Fruit fly (Drosophila melanogaster) whole organism, embryonic: Measurements from ENCODE around the gene CG14383.

ENCODE experiments used
- Ada2b ChIP-seq: fragments of 200-800 bp; sonication (Bioruptor generic); IDR thresholded peaks from 2 replicates; pipeline ENCODE4 v1.3.6; 2022; ENCODE audit warnings: missing biosample characterization, missing genetic modification characterization
- BEAF-32 ChIP-seq: fragments of 200-800 bp; sonication (Bioruptor generic); optimal IDR thresholded peaks from 3 replicates; lab custom pipeline; 2017; ENCODE audit warnings: missing biosample characterization, missing genetic modification characterization, mild to moderate bottlenecking, moderate library complexity, missing genetic modification reagents
- CG11456 ChIP-seq: fragments of 200-800 bp; sonication (Bioruptor generic); IDR thresholded peaks from 3 replicates; pipeline ENCODE4 v1.3.6; 2022; ENCODE audit warnings: missing biosample characterization, missing genetic modification characterization
- CG11696 ChIP-seq: fragments of 200-800 bp; sonication (Bioruptor generic); IDR thresholded peaks from 2 replicates; pipeline ENCODE4 v1.3.6; 2022; ENCODE audit warnings: missing biosample characterization, missing genetic modification characterization
- CG12236 ChIP-seq: fragments of 200-800 bp; sonication (Bioruptor generic); optimal IDR thresholded peaks from 2 replicates; lab custom pipeline; 2016; ENCODE audit warnings: missing biosample characterization, missing genetic modification characterization
- CG1233 ChIP-seq: fragments of 200-800 bp; sonication (Bioruptor generic); optimal IDR thresholded peaks from 4 replicates; lab custom pipeline; 2018; ENCODE audit warnings: missing biosample characterization, mild to moderate bottlenecking, missing genetic modification characterization
- CG12769 ChIP-seq: fragments of 200-800 bp; sonication (Bioruptor generic); optimal IDR thresholded peaks from 2 replicates; lab custom pipeline; 2019; ENCODE audit warnings: missing biosample characterization, mild to moderate bottlenecking, missing genetic modification characterization, moderate library complexity
- CG15011 ChIP-seq: fragments of 200-800 bp; sonication (Bioruptor generic); optimal IDR thresholded peaks from 3 replicates; lab custom pipeline; 2018; ENCODE audit warnings: missing biosample characterization, mild to moderate bottlenecking, missing genetic modification characterization
- CG1529 ChIP-seq: fragments of 200-800 bp; sonication (Bioruptor generic); optimal IDR thresholded peaks from 3 replicates; lab custom pipeline; 2018; ENCODE audit warnings: missing biosample characterization, missing genetic modification characterization
- CG15479 ChIP-seq: fragments of 200-800 bp; sonication (Bioruptor generic); optimal IDR thresholded peaks from 3 replicates; lab custom pipeline; 2019; ENCODE audit warnings: missing biosample characterization, mild to moderate bottlenecking, missing genetic modification characterization, moderate library complexity
- CG17568 ChIP-seq: fragments of 200-800 bp; sonication (Bioruptor generic); optimal IDR thresholded peaks from 2 replicates; lab custom pipeline; 2018; ENCODE audit warnings: missing biosample characterization, mild to moderate bottlenecking, missing genetic modification characterization, moderate library complexity
- CG1832 ChIP-seq: fragments of 200-800 bp; sonication (Bioruptor generic); optimal IDR thresholded peaks from 2 replicates; lab custom pipeline; 2017; ENCODE audit warnings: missing biosample characterization, mild to moderate bottlenecking, missing genetic modification characterization, inconsistent platforms
- CG18476 ChIP-seq: fragments of 200-800 bp; sonication (Bioruptor generic); optimal IDR thresholded peaks from 2 replicates; lab custom pipeline; 2016; ENCODE audit warnings: missing biosample characterization, mild to moderate bottlenecking, missing genetic modification characterization
- CG18619 ChIP-seq: fragments of 200-800 bp; sonication (Bioruptor generic); optimal IDR thresholded peaks from 3 replicates; lab custom pipeline; 2017; ENCODE audit warnings: missing biosample characterization, mild to moderate bottlenecking, missing genetic modification characterization
- CG2116 ChIP-seq: fragments of 200-800 bp; sonication (Bioruptor generic); optimal IDR thresholded peaks from 3 replicates; lab custom pipeline; 2018; ENCODE audit warnings: missing biosample characterization, mild to moderate bottlenecking, missing genetic modification characterization
- CG32532 ChIP-seq: fragments of 200-800 bp; sonication (Bioruptor generic); IDR thresholded peaks from 2 replicates; pipeline ENCODE4 v1.3.6; 2022; ENCODE audit warnings: missing biosample characterization, missing genetic modification characterization
- CG33213 ChIP-seq: fragments of 200-800 bp; sonication (Bioruptor generic); optimal IDR thresholded peaks from 3 replicates; lab custom pipeline; 2016; ENCODE audit warnings: missing biosample characterization, missing genetic modification characterization
- CG34422 ChIP-seq: fragments of 200-800 bp; sonication (Bioruptor generic); IDR thresholded peaks from 3 replicates; pipeline ENCODE4 v1.3.6; 2022; ENCODE audit warnings: missing biosample characterization, missing genetic modification characterization
- CG43689 ChIP-seq: fragments of 200-800 bp; sonication (Bioruptor generic); IDR thresholded peaks from 2 replicates; pipeline ENCODE4 v1.3.6; 2022; ENCODE audit warnings: missing biosample characterization, missing genetic modification characterization
- CG4820 ChIP-seq: fragments of 200-800 bp; sonication (Bioruptor generic); optimal IDR thresholded peaks from 3 replicates; lab custom pipeline; 2016; ENCODE audit warnings: missing biosample characterization, missing genetic modification characterization
- CG6683 ChIP-seq: fragments of 200-800 bp; sonication (Bioruptor generic); optimal IDR thresholded peaks from 2 replicates; lab custom pipeline; 2017; ENCODE audit warnings: missing biosample characterization, mild to moderate bottlenecking, missing genetic modification characterization, missing genetic modification reagents
- CG7963 ChIP-seq: fragments of 200-800 bp; sonication (Bioruptor generic); IDR thresholded peaks from 3 replicates; pipeline ENCODE4 v1.3.6; 2022; ENCODE audit warnings: missing biosample characterization, missing genetic modification characterization; ENCODE audit not compliant: partially characterized antibody
- CTCF ChIP-seq: fragments of 200-800 bp; sonication (Bioruptor generic); optimal IDR thresholded peaks from 2 replicates; lab custom pipeline; 2017; ENCODE audit warnings: missing biosample characterization, mild to moderate bottlenecking, missing genetic modification characterization, moderate library complexity
- D ChIP-seq, 2 experiments: fragments of 200-800 bp in 1 of 2; fragments of >200 bp in 1 of 2; sonication (Bioruptor generic) in 1 of 2; optimal IDR thresholded peaks; 2 replicates in 1 of 2; 3 replicates in 1 of 2; lab custom pipeline; 2017; ENCODE audit warnings: mild to moderate bottlenecking in 1 of 2, missing biosample characterization in 1 of 2, missing genetic modification characterization in 1 of 2, missing genetic modification reagents in 1 of 2
- Dad ChIP-seq: fragments of 200-800 bp; sonication (Bioruptor generic); optimal IDR thresholded peaks from 3 replicates; lab custom pipeline; 2016; ENCODE audit warnings: missing biosample characterization, missing genetic modification characterization
- GATAe ChIP-seq: fragments of 200-800 bp; sonication (Bioruptor generic); conservative IDR thresholded peaks from 2 replicates; pipeline ENCODE4 v1.3.6; 2022; ENCODE audit warnings: missing biosample characterization, missing genetic modification characterization
- H2.0 ChIP-seq: fragments of 200-800 bp; sonication (Bioruptor generic); IDR thresholded peaks from 2 replicates; pipeline ENCODE4 v1.3.6; 2022; ENCODE audit warnings: missing biosample characterization, missing genetic modification characterization
- Hey ChIP-seq: fragments of 200-800 bp; sonication (Bioruptor generic); optimal IDR thresholded peaks from 3 replicates; lab custom pipeline; 2018; ENCODE audit warnings: missing biosample characterization, mild to moderate bottlenecking, missing genetic modification characterization
- Kr ChIP-seq: fragments of 200-800 bp; sonication (Bioruptor generic); optimal IDR thresholded peaks from 2 replicates; lab custom pipeline; 2017; ENCODE audit warnings: missing biosample characterization, mild to moderate bottlenecking, missing genetic modification characterization
- Oaz ChIP-seq: fragments of 200-800 bp; sonication (Bioruptor generic); IDR thresholded peaks from 2 replicates; pipeline ENCODE4 v1.3.6; 2022; ENCODE audit warnings: missing biosample characterization, missing genetic modification characterization
- Oli ChIP-seq: fragments of 200-800 bp; sonication (Bioruptor generic); optimal IDR thresholded peaks from 2 replicates; lab custom pipeline; 2018; ENCODE audit warnings: missing biosample characterization, mild to moderate bottlenecking, missing genetic modification characterization, moderate library complexity
- Side ChIP-seq: fragments of 200-800 bp; sonication (Bioruptor generic); optimal IDR thresholded peaks from 2 replicates; lab custom pipeline; 2016; ENCODE audit warnings: missing biosample characterization, missing genetic modification characterization
- abd-A ChIP-seq: fragments of 200-800 bp; sonication (Bioruptor generic); optimal IDR thresholded peaks from 3 replicates; lab custom pipeline; 2019; ENCODE audit warnings: missing biosample characterization, mild to moderate bottlenecking, missing genetic modification characterization, moderate library complexity
- bab2 ChIP-seq: fragments of 200-800 bp; sonication (Bioruptor generic); optimal IDR thresholded peaks from 2 replicates; lab custom pipeline; 2016; ENCODE audit warnings: missing biosample characterization, missing genetic modification characterization
- bowl ChIP-seq: fragments of 200-800 bp; sonication (Bioruptor generic); IDR thresholded peaks from 2 replicates; pipeline ENCODE4 v1.3.6; 2022; ENCODE audit warnings: missing biosample characterization, missing genetic modification characterization
- cad ChIP-seq: fragments of >200 bp; optimal IDR thresholded peaks from 2 replicates; lab custom pipeline; 2017; ENCODE audit warnings: missing biosample characterization, missing genetic modification characterization
- crp ChIP-seq, 2 experiments: fragments of 200-800 bp; sonication (Bioruptor generic); optimal IDR thresholded peaks; 2 replicates in 1 of 2; 3 replicates in 1 of 2; lab custom pipeline; 2017; ENCODE audit warnings: missing biosample characterization in 2 of 2, missing genetic modification characterization in 2 of 2, mild to moderate bottlenecking in 1 of 2, moderate library complexity in 1 of 2
- dmrt11E ChIP-seq: fragments of 200-800 bp; sonication (Bioruptor generic); optimal IDR thresholded peaks from 3 replicates; lab custom pipeline; 2018; ENCODE audit warnings: missing biosample characterization, mild to moderate bottlenecking, missing genetic modification characterization, moderate library complexity
- ewg ChIP-seq: fragments of 200-800 bp; sonication (Bioruptor generic); optimal IDR thresholded peaks from 3 replicates; lab custom pipeline; 2017; ENCODE audit warnings: mild to moderate bottlenecking, missing biosample characterization, missing genetic modification reagents, missing genetic modification characterization
- gro ChIP-seq: fragments of 200-800 bp; sonication (Bioruptor generic); optimal IDR thresholded peaks from 2 replicates; lab custom pipeline; 2016; ENCODE audit warnings: missing biosample characterization, missing genetic modification characterization
- hkb ChIP-seq, 2 experiments: fragments of 200-800 bp in 1 of 2; fragments of >200 bp in 1 of 2; sonication (Bioruptor generic) in 1 of 2; IDR thresholded peaks in 1 of 2; optimal IDR thresholded peaks in 1 of 2; 2 replicates each; pipeline versions ENCODE4 v1.3.6 to Lab custom; 2017 to 2022; ENCODE audit warnings: missing biosample characterization in 1 of 2, missing genetic modification characterization in 1 of 2
- row ChIP-seq: fragments of 200-800 bp; sonication (Bioruptor generic); IDR thresholded peaks from 3 replicates; pipeline ENCODE4 v1.3.6; 2022; ENCODE audit warnings: missing biosample characterization, missing genetic modification characterization
- sqz ChIP-seq: fragments of 200-800 bp; sonication (Bioruptor generic); optimal IDR thresholded peaks from 3 replicates; lab custom pipeline; 2018; ENCODE audit warnings: missing biosample characterization, mild to moderate bottlenecking, missing genetic modification characterization
- unc-4 ChIP-seq: fragments of 200-800 bp; sonication (Bioruptor generic); IDR thresholded peaks from 2 replicates; pipeline ENCODE4 v1.3.6; 2022; ENCODE audit warnings: missing biosample characterization, missing genetic modification characterization; ENCODE audit not compliant: partially characterized antibody
- wor ChIP-seq: fragments of 200-800 bp; sonication (Bioruptor generic); IDR thresholded peaks from 2 replicates; pipeline ENCODE4 v1.3.6; 2022; ENCODE audit warnings: missing biosample characterization, missing genetic modification characterization
- zen ChIP-seq: fragments of 200-800 bp; sonication (Bioruptor generic); optimal IDR thresholded peaks from 3 replicates; lab custom pipeline; 2018; ENCODE audit warnings: missing biosample characterization, mild to moderate bottlenecking, missing genetic modification characterization, moderate library complexity
- zen2 ChIP-seq: fragments of 200-800 bp; sonication (Bioruptor generic); IDR thresholded peaks from 3 replicates; pipeline ENCODE4 v1.3.6; 2022; ENCODE audit warnings: missing biosample characterization, missing genetic modification characterization; ENCODE audit not compliant: partially characterized antibody
- zfh2 ChIP-seq: fragments of 200-800 bp; sonication (Bioruptor generic); optimal IDR thresholded peaks from 2 replicates; lab custom pipeline; 2016; ENCODE audit warnings: missing biosample characterization, missing genetic modification characterization

CG14383 gene

dm6 chr3R:12960929-12961855 is 27.1 kb downstream of the CG14383 start, which contains the start of gene Spc25 (continued):
- TF ChIP-seq CG6683 (GFP tag; lab: Kevin White, UChicago) (no peak), BEAF-32 (peak; percentile 91), bowl (GFP tag; lab: Robert Waterston, UW) (no peak), CG1529 (GFP tag; lab: Kevin White, UChicago) (no peak), cad (GFP tag; lab: Kevin White, UChicago) (no peak), CG11456 (GFP tag; lab: Robert Waterston, UW) (peak; percentile 74), sqz (GFP tag; lab: Kevin White, UChicago) (peak; percentile 38), zen (tag; lab: Kevin White, UChicago) (no peak), CG32532 (peak; percentile 66), CG12769 (tag; lab: Kevin White, UChicago) (no peak), CG18476 (GFP tag; lab: Kevin White, UChicago) (no peak), CG4820 (GFP tag; lab: Kevin White, UChicago) (no peak), Dad (GFP tag; lab: Kevin White, UChicago) (peak; percentile 73), CG7963 (GFP tag; lab: Robert Waterston, UW) (peak; percentile 87), CG18619 (GFP tag; lab: Kevin White, UChicago) (no peak), CTCF (GFP tag; lab: Kevin White, UChicago) (no peak), CG1832 (GFP tag; lab: Kevin White, UChicago) (no peak), Oli (tag; lab: Kevin White, UChicago) (no peak), CG12236 (GFP tag; lab: Kevin White, UChicago) (no peak), Kr (GFP tag; lab: Kevin White, UChicago) (no peak), CG11696 (GFP tag; lab: Robert Waterston, UW) (no peak), CG15011 (GFP tag; lab: Kevin White, UChicago) (no peak), CG43689 (GFP tag; lab: Robert Waterston, UW) (no peak), CG17568 (GFP tag; lab: Kevin White, UChicago) (no peak), hkb (optimal IDR thresholded peaks at IDR 0.05; lab: Kevin White, UChicago) (peak; percentile 75), hkb (GFP tag; IDR thresholded peaks at IDR 0.05; lab: Robert Waterston, UW) (no peak), H2.0 (peak; percentile 38; the same call in 1 of the 2 replicates), D (optimal IDR thresholded peaks at IDR 0.05; lab: Kevin White, UChicago) (no peak), D (GFP tag; optimal IDR thresholded peaks at IDR 0.05; lab: Kevin White, UChicago) (no peak), zfh2 (peak; percentile 75), bab2 (GFP tag; lab: Kevin White, UChicago) (peak; percentile 36), dmrt11E (tag; lab: Kevin White, UChicago) (peak; percentile 12), crp (GFP tag; optimal IDR thresholded peaks at IDR 0.05; lab: Kevin White, UChicago) (peak in 1 of 2 experiments; percentile 12), wor (GFP tag; lab: Robert Waterston, UW) (no peak), zen2 (GFP tag; lab: Robert Waterston, UW) (peak; percentile 87), CG33213 (GFP tag; lab: Kevin White, UChicago) (peak; percentile 84), GATAe (GFP tag; lab: Robert Waterston, UW) (no peak), abd-A (tag; lab: Kevin White, UChicago) (no peak), CG2116 (GFP tag; lab: Kevin White, UChicago) (peak; percentile 79), row (GFP tag; lab: Robert Waterston, UW) (peak; percentile 73), gro (GFP tag; lab: Kevin White, UChicago) (no peak), Hey (no peak), CG34422 (peak; percentile 80), CG15479 (GFP tag; lab: Kevin White, UChicago) (no peak), Oaz (GFP tag; lab: Robert Waterston, UW) (no peak), CG1233 (no peak), Ada2b (no peak), Side (peak; percentile 67), unc-4 (GFP tag; lab: Robert Waterston, UW) (peak; percentile 93), ewg (GFP tag; lab: Kevin White, UChicago) (no peak)
